Worm (Caenorhabditis elegans) whole organism, young adult: ENCODE measurements around the gene srr-9.

Experiments used
- C06A6.2 ChIP-seq: fragments of 200-800 bp; sonication (Bioruptor generic); conservative IDR thresholded peaks from 2 replicates; pipeline ENCODE4 v1.3.6; 2022; ENCODE audit warnings: missing genetic modification characterization, missing compliant biosample characterization
- C17E4.6 ChIP-seq: fragments of 200-800 bp; sonication (Bioruptor generic); IDR thresholded peaks from 2 replicates; pipeline ENCODE4 v1.3.6; 2022; ENCODE audit warnings: missing genetic modification reagents, missing genetic modification characterization, missing compliant biosample characterization
- F49E8.2 ChIP-seq: sonication (generic microtip); optimal IDR thresholded peaks from 3 replicates; lab custom pipeline; 2017; ENCODE audit warnings: missing genetic modification characterization, mild to moderate bottlenecking, missing compliant biosample characterization, antibody characterized with exemption, moderate library complexity; ENCODE audit not compliant: insufficient read depth
- F55B11.4 ChIP-seq: sonication (generic microtip); optimal IDR thresholded peaks from 2 replicates; lab custom pipeline; 2016; ENCODE audit warnings: missing compliant biosample characterization, missing genetic modification characterization, borderline replicate concordance; ENCODE audit not compliant: insufficient read depth
- F57A8.1 ChIP-seq: fragments of 200-800 bp; sonication (Bioruptor generic); optimal IDR thresholded peaks from 2 replicates; lab custom pipeline; 2018; ENCODE audit warnings: mild to moderate bottlenecking, missing genetic modification characterization, moderate library complexity, missing compliant biosample characterization
- Y53F4B.3 ChIP-seq: fragments of 200-800 bp; sonication (Bioruptor generic); IDR thresholded peaks from 2 replicates; pipeline ENCODE4 v1.3.6; 2022; ENCODE audit warnings: missing genetic modification reagents, missing genetic modification characterization, missing compliant biosample characterization
- Y53G8AR.9 ChIP-seq: fragments of 200-800 bp; sonication (Bioruptor generic); conservative IDR thresholded peaks from 2 replicates; pipeline ENCODE4 v1.3.6; 2022; ENCODE audit warnings: missing genetic modification reagents, missing genetic modification characterization, missing compliant biosample characterization
- Y79H2A.3 ChIP-seq: fragments of 200-800 bp; sonication (Bioruptor generic); conservative IDR thresholded peaks from 2 replicates; pipeline ENCODE4 v1.3.6; 2022; ENCODE audit warnings: missing genetic modification reagents, missing genetic modification characterization, missing compliant biosample characterization
- ZK185.1 ChIP-seq: sonication (generic microtip); optimal IDR thresholded peaks from 2 replicates; lab custom pipeline; 2016; ENCODE audit warnings: mild to moderate bottlenecking, missing genetic modification characterization, missing compliant biosample characterization; ENCODE audit not compliant: poor library complexity, severe bottlenecking
- ama-1 ChIP-seq, 3 experiments: fragments of 150-350 bp in 1 of 3; sonication (generic microtip) in 2 of 3; optimal IDR thresholded peaks; 2 replicates each; lab custom pipeline; 2014 to 2018; ENCODE audit warnings: missing biosample characterization in 2 of 3, missing genetic modification characterization in 2 of 3, missing genetic modification reagents in 2 of 3
- aptf-3 ChIP-seq: fragments of 200-800 bp; sonication (Bioruptor generic); IDR thresholded peaks from 2 replicates; pipeline ENCODE4 v1.3.6; 2022; ENCODE audit warnings: missing genetic modification characterization, missing compliant biosample characterization
- atf-7 ChIP-seq: sonication (generic microtip); optimal IDR thresholded peaks from 2 replicates; lab custom pipeline; 2017; ENCODE audit warnings: mild to moderate bottlenecking, missing genetic modification characterization, missing compliant biosample characterization
- athp-1 ChIP-seq: sonication (generic microtip); optimal IDR thresholded peaks from 2 replicates; lab custom pipeline; 2017; ENCODE audit warnings: mild to moderate bottlenecking, missing genetic modification characterization, missing compliant biosample characterization
- attf-6 ChIP-seq: fragments of 200-800 bp; sonication (Bioruptor generic); IDR thresholded peaks from 2 replicates; pipeline ENCODE4 v1.3.6; 2022; ENCODE audit warnings: missing genetic modification reagents, missing genetic modification characterization, missing compliant biosample characterization
- bed-2 ChIP-seq: fragments of 200-800 bp; sonication (Bioruptor generic); IDR thresholded peaks from 2 replicates; pipeline ENCODE4 v1.3.6; 2022; ENCODE audit warnings: missing genetic modification reagents, missing genetic modification characterization, missing compliant biosample characterization
- cebp-1 ChIP-seq, 2 experiments: fragments of 200-800 bp in 1 of 2; sonication (Bioruptor generic) in 1 of 2; sonication (generic microtip) in 1 of 2; IDR thresholded peaks in 1 of 2; optimal IDR thresholded peaks in 1 of 2; 2 replicates each; pipeline versions ENCODE4 v1.3.6 to Lab custom; 2017 to 2022; ENCODE audit warnings: missing compliant biosample characterization in 2 of 2, missing genetic modification characterization in 2 of 2, mild to moderate bottlenecking in 1 of 2, missing genetic modification reagents in 1 of 2, moderate library complexity in 1 of 2
- ceh-27 ChIP-seq: fragments of 200-800 bp; sonication (Bioruptor generic); optimal IDR thresholded peaks from 2 replicates; lab custom pipeline; 2018; ENCODE audit warnings: mild to moderate bottlenecking, missing genetic modification characterization, moderate library complexity, missing compliant biosample characterization
- ceh-40 ChIP-seq: fragments of 200-800 bp; sonication (Bioruptor generic); IDR thresholded peaks from 2 replicates; pipeline ENCODE4 v1.3.6; 2022; ENCODE audit warnings: missing genetic modification characterization, missing compliant biosample characterization
- chd-7 ChIP-seq: sonication (generic microtip); optimal IDR thresholded peaks from 2 replicates; lab custom pipeline; 2016; ENCODE audit warnings: mild to moderate bottlenecking, missing genetic modification characterization, moderate library complexity, missing compliant biosample characterization
- dox-1 ChIP-seq: fragments of 200-800 bp; sonication (Bioruptor generic); IDR thresholded peaks from 2 replicates; pipeline ENCODE4 v1.3.6; 2022; ENCODE audit warnings: missing genetic modification reagents, missing genetic modification characterization, missing compliant biosample characterization
- dpff-1 ChIP-seq: sonication (generic microtip); optimal IDR thresholded peaks from 2 replicates; lab custom pipeline; 2017; ENCODE audit warnings: mild to moderate bottlenecking, missing genetic modification characterization, missing compliant biosample characterization
- egl-44 ChIP-seq: fragments of 200-800 bp; sonication (Bioruptor generic); IDR thresholded peaks from 2 replicates; pipeline ENCODE4 v1.3.6; 2022; ENCODE audit warnings: missing genetic modification reagents, missing genetic modification characterization, missing compliant biosample characterization
- fkh-3 ChIP-seq: sonication (generic microtip); optimal IDR thresholded peaks from 2 replicates; lab custom pipeline; 2016; ENCODE audit warnings: mild to moderate bottlenecking, missing genetic modification characterization, missing compliant biosample characterization
- hlh-26 ChIP-seq: fragments of 200-800 bp; sonication (Bioruptor generic); conservative IDR thresholded peaks from 2 replicates; pipeline ENCODE4 v1.3.6; 2022; ENCODE audit warnings: missing genetic modification reagents, missing genetic modification characterization, missing compliant biosample characterization
- hmg-1.2 ChIP-seq: fragments of 200-800 bp; sonication (Bioruptor generic); IDR thresholded peaks from 2 replicates; pipeline ENCODE4 v1.3.6; 2022; ENCODE audit warnings: missing genetic modification reagents, missing genetic modification characterization, missing compliant biosample characterization
- let-526 ChIP-seq: fragments of 200-800 bp; sonication (Bioruptor generic); IDR thresholded peaks from 2 replicates; pipeline ENCODE4 v1.3.6; 2022; ENCODE audit warnings: missing genetic modification reagents, missing genetic modification characterization, missing compliant biosample characterization
- lin-26 ChIP-seq: fragments of 200-800 bp; sonication (Bioruptor generic); IDR thresholded peaks from 2 replicates; pipeline ENCODE4 v1.3.6; 2022; ENCODE audit warnings: missing genetic modification reagents, missing genetic modification characterization, missing compliant biosample characterization
- lin-40 ChIP-seq: sonication (generic microtip); optimal IDR thresholded peaks from 2 replicates; lab custom pipeline; 2016; ENCODE audit warnings: missing genetic modification characterization, mild to moderate bottlenecking, missing compliant biosample characterization, missing genotype, missing genetic modification reagents
- lsl-1 ChIP-seq: fragments of 200-800 bp; sonication (Bioruptor generic); optimal IDR thresholded peaks from 2 replicates; lab custom pipeline; 2018; ENCODE audit warnings: mild to moderate bottlenecking, missing genetic modification characterization, moderate library complexity, missing compliant biosample characterization
- madf-3 ChIP-seq: fragments of 200-800 bp; sonication (Bioruptor generic); IDR thresholded peaks from 2 replicates; pipeline ENCODE4 v1.3.6; 2022; ENCODE audit warnings: missing genetic modification reagents, missing genetic modification characterization, missing compliant biosample characterization
- madf-6 ChIP-seq: fragments of 200-800 bp; sonication (Bioruptor generic); IDR thresholded peaks from 2 replicates; pipeline ENCODE4 v1.3.6; 2022; ENCODE audit warnings: missing genetic modification reagents, missing genetic modification characterization, missing compliant biosample characterization
- madf-8 ChIP-seq: fragments of 200-800 bp; sonication (Bioruptor generic); conservative IDR thresholded peaks from 2 replicates; pipeline ENCODE4 v1.3.6; 2022; ENCODE audit warnings: missing genetic modification reagents, missing genetic modification characterization, missing compliant biosample characterization
- mes-4 ChIP-seq: sonication (generic microtip); optimal IDR thresholded peaks from 2 replicates; lab custom pipeline; 2016; ENCODE audit warnings: missing genotype, missing genetic modification characterization, missing compliant biosample characterization
- nfya-1 ChIP-seq: sonication (generic microtip); optimal IDR thresholded peaks from 2 replicates; lab custom pipeline; 2017; ENCODE audit warnings: antibody characterized with exemption, missing compliant biosample characterization, missing genetic modification characterization, borderline replicate concordance; ENCODE audit not compliant: insufficient read depth
- nfyb-1 ChIP-seq: fragments of 200-800 bp; sonication (Bioruptor generic); IDR thresholded peaks from 2 replicates; pipeline ENCODE4 v1.3.6; 2022; ENCODE audit warnings: missing genetic modification reagents, missing genetic modification characterization, missing compliant biosample characterization
- nhr-90 ChIP-seq: sonication (generic microtip); optimal IDR thresholded peaks from 2 replicates; lab custom pipeline; 2016; ENCODE audit warnings: missing genotype, mild to moderate bottlenecking, missing genetic modification characterization, missing compliant biosample characterization
- pha-4 ChIP-seq: fragments of 150-350 bp; sonication (generic microtip); optimal IDR thresholded peaks from 2 replicates; lab custom pipeline; 2014; ENCODE audit warnings: missing biosample characterization, missing genetic modification reagents, missing genetic modification characterization
- rcor-1 ChIP-seq: fragments of 200-800 bp; sonication (Bioruptor generic); IDR thresholded peaks from 2 replicates; pipeline ENCODE4 v1.3.6; 2022; ENCODE audit warnings: missing genetic modification reagents, missing genetic modification characterization, missing compliant biosample characterization
- snpc-1.1 ChIP-seq: sonication (generic microtip); optimal IDR thresholded peaks from 2 replicates; lab custom pipeline; 2017; ENCODE audit warnings: missing genetic modification characterization, mild to moderate bottlenecking, missing compliant biosample characterization, antibody characterized with exemption, moderate library complexity, missing genotype, missing genetic modification reagents; ENCODE audit not compliant: insufficient read depth
- snpc-4 ChIP-seq, 5 experiments: fragments of 150-350 bp in 1 of 5; sonication (generic microtip) in 4 of 5; optimal IDR thresholded peaks; 2 replicates each; lab custom pipeline; 2014 to 2018; ENCODE audit warnings: missing genetic modification characterization in 5 of 5, missing biosample characterization in 3 of 5, antibody characterized with exemption in 2 of 5, mild to moderate bottlenecking in 2 of 5, missing compliant biosample characterization in 2 of 5, missing genotype in 2 of 5, moderate library complexity in 2 of 5, missing genetic modification reagents in 1 of 5
- tbx-9 ChIP-seq: sonication (generic microtip); optimal IDR thresholded peaks from 2 replicates; lab custom pipeline; 2016; ENCODE audit warnings: borderline replicate concordance, missing genetic modification characterization, inconsistent platforms, missing compliant biosample characterization
- zfh-2 ChIP-seq: fragments of 200-800 bp; sonication (Bioruptor generic); conservative IDR thresholded peaks from 2 replicates; pipeline ENCODE4 v1.3.6; 2022; ENCODE audit warnings: missing genetic modification reagents, missing genetic modification characterization, missing compliant biosample characterization
- ztf-28 ChIP-seq: fragments of 200-800 bp; sonication (Bioruptor generic); IDR thresholded peaks from 2 replicates; pipeline ENCODE4 v1.3.6; 2022; ENCODE audit warnings: missing genetic modification reagents, missing genetic modification characterization, missing compliant biosample characterization

srr-9 gene

ce11 chrV:7775226-7775625, 37.4 kb downstream of the srr-9 start (continued):
- TF ChIP-seq F55B11.4 (tag; lab: Kevin White, UChicago) (no peak), fkh-3 (tag; lab: Kevin White, UChicago) (no peak), Y53G8AR.9 (GFP tag; lab: Robert Waterston, UW) (0 out of 2 replicates have a peak, but pooled peaks have one; percentile 27), ceh-27 (GFP tag; lab: Kevin White, UChicago) (no peak), dox-1 (GFP tag; lab: Robert Waterston, UW) (peak; percentile 28; the same call in 1 of the 2 replicates), cebp-1 (GFP tag; IDR thresholded peaks at IDR 0.05; lab: Robert Waterston, UW) (no peak), cebp-1 (tag; optimal IDR thresholded peaks at IDR 0.05; lab: Kevin White, UChicago) (no peak), chd-7 (tag; lab: Kevin White, UChicago) (no peak), hlh-26 (GFP tag; lab: Robert Waterston, UW) (no peak), F49E8.2 (tag; lab: Kevin White, UChicago) (no peak), zfh-2 (no peak), Y79H2A.3 (GFP tag; lab: Robert Waterston, UW) (no peak), ZK185.1 (tag; lab: Kevin White, UChicago) (no peak), attf-6 (GFP tag; lab: Robert Waterston, UW) (peak; percentile 16; the same call in 1 of the 2 replicates), snpc-4 (GFP tag; optimal IDR thresholded peaks at IDR 0.05; lab: Kevin White, UChicago) (no peak), snpc-4 (tag; optimal IDR thresholded peaks at IDR 0.05; lab: Kevin White, UChicago) (no peak), nfyb-1 (GFP tag; lab: Robert Waterston, UW) (no peak), madf-6 (GFP tag; lab: Robert Waterston, UW) (peak; percentile 48; the same call in 1 of the 2 replicates), ceh-40 (GFP tag; lab: Robert Waterston, UW) (no peak), bed-2 (GFP tag; lab: Robert Waterston, UW) (no peak), athp-1 (no peak), C06A6.2 (GFP tag; lab: Robert Waterston, UW) (no peak)

ce11 chrV:7776029-7776628, 38.3 kb downstream of the srr-9 start, which contains the start of the genes rpl-39 and rps-30:
TSS of gene rpl-39 (minus strand) at chrV:7776079.
TSS of gene rps-30 (plus strand) at chrV:7776578.
- TF ChIP-seq let-526 (GFP tag; lab: Robert Waterston, UW) (no peak), zfh-2 (peak; percentile 51; the same call in 1 of the 2 replicates), Y53F4B.3 (GFP tag; lab: Robert Waterston, UW) (no peak), dpff-1 (tag; lab: Kevin White, UChicago) (no peak), madf-8 (no peak), rcor-1 (peak; percentile 72), snpc-1.1 (peak; percentile 29), atf-7 (tag; lab: Kevin White, UChicago) (no peak), lin-26 (no peak), nfya-1 (tag; lab: Kevin White, UChicago) (no peak), aptf-3 (GFP tag; lab: Robert Waterston, UW) (no peak), nhr-90 (tag; lab: Kevin White, UChicago) (no peak), Y79H2A.3 (GFP tag; lab: Robert Waterston, UW) (no peak), pha-4 (tag; lab: Kevin White, UChicago) (peak; percentile 29), F57A8.1 (GFP tag; lab: Kevin White, UChicago) (no peak), ama-1 (optimal IDR thresholded peaks at IDR 0.05; lab: Kevin White, UChicago) (no peak), ama-1 (GFP tag; optimal IDR thresholded peaks at IDR 0.05; lab: Kevin White, UChicago) (no peak), mes-4 (tag; lab: Kevin White, UChicago) (no peak), C17E4.6 (GFP tag; lab: Robert Waterston, UW) (peak; percentile 10; the same call in 1 of the 2 replicates), lsl-1 (GFP tag; lab: Kevin White, UChicago) (peak; percentile 33), athp-1 (peak; percentile 4), lin-40 (tag; lab: Kevin White, UChicago) (peak; percentile 53), tbx-9 (no peak), hmg-1.2 (peak; percentile 88), egl-44 (no peak), snpc-4 (GFP tag; optimal IDR thresholded peaks at IDR 0.05; lab: Kevin White, UChicago) (peak; percentile 28), snpc-4 (tag; optimal IDR thresholded peaks at IDR 0.05; lab: Kevin White, UChicago) (peak in 3 of 4 experiments; percentile 47 to 73 (median 53)), madf-3 (peak; percentile 79; the same call in 1 of the 2 replicates), ztf-28 (GFP tag; lab: Robert Waterston, UW) (no peak)
